Worm (Caenorhabditis elegans) whole organism, young adult: ENCODE data around the gene K04A8.19.
A peak's percentile ranks its signal among the peaks of the same experiment; 100 is the strongest.

Source experiments
- B0019.2 ChIP-seq: fragments of 200-800 bp; sonication (Bioruptor generic); conservative IDR thresholded peaks from 2 replicates; pipeline ENCODE4 v1.3.6; 2022; ENCODE audit warnings: missing genetic modification reagents, missing genetic modification characterization, missing compliant biosample characterization
- B0035.1 ChIP-seq: sonication (generic microtip); optimal IDR thresholded peaks from 2 replicates; lab custom pipeline; 2016; ENCODE audit warnings: missing genetic modification characterization, mild to moderate bottlenecking, missing compliant biosample characterization, missing genotype, missing genetic modification reagents
- B0336.3 ChIP-seq: fragments of 200-800 bp; sonication (Bioruptor generic); IDR thresholded peaks from 2 replicates; pipeline ENCODE4 v1.3.6; 2022; ENCODE audit warnings: missing genetic modification characterization, missing compliant biosample characterization
- C06A6.2 ChIP-seq: fragments of 200-800 bp; sonication (Bioruptor generic); conservative IDR thresholded peaks from 2 replicates; pipeline ENCODE4 v1.3.6; 2022; ENCODE audit warnings: missing genetic modification characterization, missing compliant biosample characterization
- F49E8.2 ChIP-seq: sonication (generic microtip); optimal IDR thresholded peaks from 3 replicates; lab custom pipeline; 2017; ENCODE audit warnings: missing genetic modification characterization, mild to moderate bottlenecking, missing compliant biosample characterization, antibody characterized with exemption, moderate library complexity; ENCODE audit not compliant: insufficient read depth
- F52B5.7 ChIP-seq: sonication (generic microtip); optimal IDR thresholded peaks from 2 replicates; lab custom pipeline; 2016; ENCODE audit warnings: mild to moderate bottlenecking, missing genetic modification characterization, missing compliant biosample characterization
- F55B11.4 ChIP-seq: sonication (generic microtip); optimal IDR thresholded peaks from 2 replicates; lab custom pipeline; 2016; ENCODE audit warnings: missing compliant biosample characterization, missing genetic modification characterization, borderline replicate concordance; ENCODE audit not compliant: insufficient read depth
- F57A8.1 ChIP-seq: fragments of 200-800 bp; sonication (Bioruptor generic); optimal IDR thresholded peaks from 2 replicates; lab custom pipeline; 2018; ENCODE audit warnings: mild to moderate bottlenecking, missing genetic modification characterization, moderate library complexity, missing compliant biosample characterization
- K11D2.4 ChIP-seq: fragments of 200-800 bp; sonication (Bioruptor generic); IDR thresholded peaks from 2 replicates; pipeline ENCODE4 v1.3.6; 2022; ENCODE audit warnings: missing genetic modification reagents, missing genetic modification characterization, missing compliant biosample characterization
- Y53G8AR.9 ChIP-seq: fragments of 200-800 bp; sonication (Bioruptor generic); conservative IDR thresholded peaks from 2 replicates; pipeline ENCODE4 v1.3.6; 2022; ENCODE audit warnings: missing genetic modification reagents, missing genetic modification characterization, missing compliant biosample characterization
- Y56A3A.18 ChIP-seq: fragments of 200-800 bp; sonication (Bioruptor generic); IDR thresholded peaks from 2 replicates; pipeline ENCODE4 v1.3.6; 2022; ENCODE audit warnings: missing genetic modification reagents, missing genetic modification characterization, missing compliant biosample characterization
- Y79H2A.3 ChIP-seq: fragments of 200-800 bp; sonication (Bioruptor generic); conservative IDR thresholded peaks from 2 replicates; pipeline ENCODE4 v1.3.6; 2022; ENCODE audit warnings: missing genetic modification reagents, missing genetic modification characterization, missing compliant biosample characterization
- Y95B8A.8 ChIP-seq: fragments of 200-800 bp; sonication (Bioruptor generic); IDR thresholded peaks from 2 replicates; pipeline ENCODE4 v1.3.6; 2022; ENCODE audit warnings: missing genetic modification reagents, missing genetic modification characterization, missing compliant biosample characterization
- akir-1 ChIP-seq: fragments of 200-800 bp; sonication (Bioruptor generic); optimal IDR thresholded peaks from 2 replicates; lab custom pipeline; 2018; ENCODE audit warnings: mild to moderate bottlenecking, missing genetic modification characterization, moderate library complexity, missing compliant biosample characterization
- aptf-3 ChIP-seq: fragments of 200-800 bp; sonication (Bioruptor generic); IDR thresholded peaks from 2 replicates; pipeline ENCODE4 v1.3.6; 2022; ENCODE audit warnings: missing genetic modification characterization, missing compliant biosample characterization
- atf-7 ChIP-seq: sonication (generic microtip); optimal IDR thresholded peaks from 2 replicates; lab custom pipeline; 2017; ENCODE audit warnings: mild to moderate bottlenecking, missing genetic modification characterization, missing compliant biosample characterization
- attf-5 ChIP-seq: fragments of 200-800 bp; sonication (Bioruptor generic); optimal IDR thresholded peaks from 2 replicates; lab custom pipeline; 2018; ENCODE audit warnings: mild to moderate bottlenecking, missing genetic modification characterization, missing compliant biosample characterization
- attf-6 ChIP-seq: fragments of 200-800 bp; sonication (Bioruptor generic); IDR thresholded peaks from 2 replicates; pipeline ENCODE4 v1.3.6; 2022; ENCODE audit warnings: missing genetic modification reagents, missing genetic modification characterization, missing compliant biosample characterization
- cebp-1 ChIP-seq, 2 experiments: fragments of 200-800 bp in 1 of 2; sonication (Bioruptor generic) in 1 of 2; sonication (generic microtip) in 1 of 2; IDR thresholded peaks in 1 of 2; optimal IDR thresholded peaks in 1 of 2; 2 replicates each; pipeline versions ENCODE4 v1.3.6 to Lab custom; 2017 to 2022; ENCODE audit warnings: missing compliant biosample characterization in 2 of 2, missing genetic modification characterization in 2 of 2, mild to moderate bottlenecking in 1 of 2, missing genetic modification reagents in 1 of 2, moderate library complexity in 1 of 2
- cebp-2 ChIP-seq: fragments of 200-800 bp; sonication (Bioruptor generic); IDR thresholded peaks from 2 replicates; pipeline ENCODE4 v1.3.6; 2022; ENCODE audit warnings: missing genetic modification characterization, missing compliant biosample characterization
- ceh-100 ChIP-seq: fragments of 200-800 bp; sonication (Bioruptor generic); IDR thresholded peaks from 2 replicates; pipeline ENCODE4 v1.3.6; 2022; ENCODE audit warnings: missing genetic modification reagents, missing genetic modification characterization, missing compliant biosample characterization
- ceh-79 ChIP-seq: sonication (generic microtip); optimal IDR thresholded peaks from 2 replicates; lab custom pipeline; 2017; ENCODE audit warnings: mild to moderate bottlenecking, missing genetic modification characterization, missing compliant biosample characterization
- ceh-91 ChIP-seq: fragments of 200-800 bp; sonication (Bioruptor generic); IDR thresholded peaks from 2 replicates; pipeline ENCODE4 v1.3.6; 2022; ENCODE audit warnings: missing genetic modification reagents, missing genetic modification characterization, missing compliant biosample characterization
- chd-7 ChIP-seq: sonication (generic microtip); optimal IDR thresholded peaks from 2 replicates; lab custom pipeline; 2016; ENCODE audit warnings: mild to moderate bottlenecking, missing genetic modification characterization, moderate library complexity, missing compliant biosample characterization
- dpff-1 ChIP-seq: sonication (generic microtip); optimal IDR thresholded peaks from 2 replicates; lab custom pipeline; 2017; ENCODE audit warnings: mild to moderate bottlenecking, missing genetic modification characterization, missing compliant biosample characterization
- egl-18 ChIP-seq: fragments of 200-800 bp; sonication (Bioruptor generic); IDR thresholded peaks from 2 replicates; pipeline ENCODE4 v1.3.6; 2022; ENCODE audit warnings: missing genetic modification reagents, missing genetic modification characterization, missing compliant biosample characterization
- ekl-4 ChIP-seq: fragments of 200-800 bp; sonication (Bioruptor generic); IDR thresholded peaks from 2 replicates; pipeline ENCODE4 v1.3.6; 2022; ENCODE audit warnings: missing genetic modification reagents, missing genetic modification characterization, missing compliant biosample characterization
- ets-4 ChIP-seq: fragments of 200-800 bp; sonication (Bioruptor generic); optimal IDR thresholded peaks from 2 replicates; lab custom pipeline; 2018; ENCODE audit warnings: mild to moderate bottlenecking, missing genetic modification characterization, missing compliant biosample characterization
- hmg-20 ChIP-seq: fragments of 200-800 bp; sonication (Bioruptor generic); IDR thresholded peaks from 2 replicates; pipeline ENCODE4 v1.3.6; 2022; ENCODE audit warnings: missing genetic modification reagents, missing genetic modification characterization, missing compliant biosample characterization
- lag-1 ChIP-seq: fragments of 200-800 bp; sonication (Bioruptor generic); IDR thresholded peaks from 2 replicates; pipeline ENCODE4 v1.3.6; 2022; ENCODE audit warnings: missing genetic modification reagents, missing genetic modification characterization, missing compliant biosample characterization
- let-526 ChIP-seq: fragments of 200-800 bp; sonication (Bioruptor generic); IDR thresholded peaks from 2 replicates; pipeline ENCODE4 v1.3.6; 2022; ENCODE audit warnings: missing genetic modification reagents, missing genetic modification characterization, missing compliant biosample characterization
- lin-26 ChIP-seq: fragments of 200-800 bp; sonication (Bioruptor generic); IDR thresholded peaks from 2 replicates; pipeline ENCODE4 v1.3.6; 2022; ENCODE audit warnings: missing genetic modification reagents, missing genetic modification characterization, missing compliant biosample characterization
- lir-1 ChIP-seq: fragments of 200-800 bp; sonication (Bioruptor generic); conservative IDR thresholded peaks from 2 replicates; pipeline ENCODE4 v1.3.6; 2022; ENCODE audit warnings: missing genetic modification reagents, missing genetic modification characterization, missing compliant biosample characterization
- lsl-1 ChIP-seq: fragments of 200-800 bp; sonication (Bioruptor generic); optimal IDR thresholded peaks from 2 replicates; lab custom pipeline; 2018; ENCODE audit warnings: mild to moderate bottlenecking, missing genetic modification characterization, moderate library complexity, missing compliant biosample characterization
- lsy-27 ChIP-seq: sonication (generic microtip); optimal IDR thresholded peaks from 2 replicates; lab custom pipeline; 2017; ENCODE audit warnings: missing genetic modification characterization, mild to moderate bottlenecking, missing compliant biosample characterization, antibody characterized with exemption, missing genotype, borderline replicate concordance; ENCODE audit not compliant: insufficient read depth
- madf-3 ChIP-seq: fragments of 200-800 bp; sonication (Bioruptor generic); IDR thresholded peaks from 2 replicates; pipeline ENCODE4 v1.3.6; 2022; ENCODE audit warnings: missing genetic modification reagents, missing genetic modification characterization, missing compliant biosample characterization
- madf-8 ChIP-seq: fragments of 200-800 bp; sonication (Bioruptor generic); conservative IDR thresholded peaks from 2 replicates; pipeline ENCODE4 v1.3.6; 2022; ENCODE audit warnings: missing genetic modification reagents, missing genetic modification characterization, missing compliant biosample characterization
- mcd-1 ChIP-seq: fragments of 200-800 bp; sonication (Bioruptor generic); IDR thresholded peaks from 2 replicates; pipeline ENCODE4 v1.3.6; 2022; ENCODE audit warnings: missing genetic modification reagents, missing genetic modification characterization, missing compliant biosample characterization
- mxl-1 ChIP-seq: sonication (generic microtip); optimal IDR thresholded peaks from 2 replicates; lab custom pipeline; 2016; ENCODE audit warnings: missing genetic modification characterization, missing compliant biosample characterization
- nhr-120 ChIP-seq: fragments of 200-800 bp; sonication (Bioruptor generic); IDR thresholded peaks from 2 replicates; pipeline ENCODE4 v1.3.6; 2022; ENCODE audit warnings: missing genetic modification characterization, missing compliant biosample characterization
- pbrm-1 ChIP-seq: fragments of 200-800 bp; sonication (Bioruptor generic); IDR thresholded peaks from 2 replicates; pipeline ENCODE4 v1.3.6; 2022; ENCODE audit warnings: missing genetic modification reagents, missing genetic modification characterization, missing compliant biosample characterization
- pha-4 ChIP-seq: fragments of 150-350 bp; sonication (generic microtip); optimal IDR thresholded peaks from 2 replicates; lab custom pipeline; 2014; ENCODE audit warnings: missing biosample characterization, missing genetic modification reagents, missing genetic modification characterization
- sdz-38 ChIP-seq: sonication (generic microtip); optimal IDR thresholded peaks from 2 replicates; lab custom pipeline; 2016; ENCODE audit warnings: missing genotype, missing genetic modification characterization, missing compliant biosample characterization
- snpc-3.4 ChIP-seq: sonication (generic microtip); optimal IDR thresholded peaks from 2 replicates; lab custom pipeline; 2017; ENCODE audit warnings: missing genetic modification characterization, mild to moderate bottlenecking, missing compliant biosample characterization, antibody characterized with exemption, moderate library complexity, missing genotype, missing genetic modification reagents
- zfh-2 ChIP-seq: fragments of 200-800 bp; sonication (Bioruptor generic); conservative IDR thresholded peaks from 2 replicates; pipeline ENCODE4 v1.3.6; 2022; ENCODE audit warnings: missing genetic modification reagents, missing genetic modification characterization, missing compliant biosample characterization
- zim-3 ChIP-seq: sonication (generic microtip); optimal IDR thresholded peaks from 2 replicates; lab custom pipeline; 2017; ENCODE audit warnings: mild to moderate bottlenecking, missing genetic modification characterization, moderate library complexity, missing compliant biosample characterization
- ztf-18 ChIP-seq: sonication (generic microtip); optimal IDR thresholded peaks from 2 replicates; lab custom pipeline; 2016; ENCODE audit warnings: missing genotype, mild to moderate bottlenecking, missing genetic modification characterization, missing compliant biosample characterization
- ztf-22 ChIP-seq: fragments of 200-800 bp; sonication (Bioruptor generic); optimal IDR thresholded peaks from 2 replicates; lab custom pipeline; 2018; ENCODE audit warnings: mild to moderate bottlenecking, missing genetic modification characterization, moderate library complexity, missing compliant biosample characterization
- ztf-6 ChIP-seq: fragments of 200-800 bp; sonication (Bioruptor generic); IDR thresholded peaks from 2 replicates; pipeline ENCODE4 v1.3.6; 2022; ENCODE audit warnings: missing genetic modification reagents, missing genetic modification characterization, missing compliant biosample characterization

Gene K04A8.19

ce11 chrV:6541875-6542274 lies 12.3 kb downstream of the K04A8.19 start (continued):
- TF ChIP-seq cebp-2 (GFP tag; lab: Robert Waterston, UW) = no peak
- no peak for TF ChIP-seq snpc-3.4 (tag; lab: Kevin White, UChicago)
- no peak for TF ChIP-seq madf-3 (GFP tag; lab: Robert Waterston, UW)
- TF ChIP-seq ceh-100 (GFP tag; lab: Robert Waterston, UW) = no peak
- TF ChIP-seq ceh-91 = no peak
- no peak for TF ChIP-seq cebp-1 (GFP tag; IDR thresholded peaks at IDR 0.05; lab: Robert Waterston, UW)
- peak; percentile 15 for TF ChIP-seq cebp-1 (tag; optimal IDR thresholded peaks at IDR 0.05; lab: Kevin White, UChicago)
- no peak for TF ChIP-seq ztf-6 (GFP tag; lab: Robert Waterston, UW)
- no peak for TF ChIP-seq lsy-27
- TF ChIP-seq madf-8 (GFP tag; lab: Robert Waterston, UW) = no peak
- no peak for TF ChIP-seq attf-5 (GFP tag; lab: Kevin White, UChicago)
- TF ChIP-seq Y79H2A.3 (GFP tag; lab: Robert Waterston, UW) = no peak
- TF ChIP-seq F49E8.2 = no peak
- TF ChIP-seq let-526 (GFP tag; lab: Robert Waterston, UW) = no peak
- TF ChIP-seq F52B5.7 = no peak
- no peak for TF ChIP-seq pbrm-1
- no peak for TF ChIP-seq zim-3
- TF ChIP-seq ztf-22 (GFP tag; lab: Kevin White, UChicago) = no peak
- TF ChIP-seq F55B11.4 (tag; lab: Kevin White, UChicago) = no peak
- TF ChIP-seq ceh-79 = no peak
- no peak for TF ChIP-seq egl-18 (GFP tag; lab: Robert Waterston, UW)
- no peak for TF ChIP-seq chd-7 (tag; lab: Kevin White, UChicago)
- TF ChIP-seq attf-6 (GFP tag; lab: Robert Waterston, UW) = no peak
- TF ChIP-seq dpff-1 (tag; lab: Kevin White, UChicago) = no peak
- TF ChIP-seq sdz-38 (tag; lab: Kevin White, UChicago) = no peak
- TF ChIP-seq hmg-20 (GFP tag; lab: Robert Waterston, UW) = no peak
- no peak for TF ChIP-seq B0019.2 (GFP tag; lab: Robert Waterston, UW)
- no peak for TF ChIP-seq aptf-3 (GFP tag; lab: Robert Waterston, UW)
- no peak for TF ChIP-seq B0336.3 (GFP tag; lab: Robert Waterston, UW)
- no peak for TF ChIP-seq pha-4 (tag; lab: Kevin White, UChicago)
- peak; percentile 85 for TF ChIP-seq zfh-2
- TF ChIP-seq B0035.1 (tag; lab: Kevin White, UChicago) = no peak
- peak; percentile 0 for TF ChIP-seq atf-7 (tag; lab: Kevin White, UChicago)
- TF ChIP-seq mxl-1 (tag; lab: Kevin White, UChicago) = no peak
- no peak for TF ChIP-seq C06A6.2
- no peak for TF ChIP-seq ets-4 (GFP tag; lab: Kevin White, UChicago)
- TF ChIP-seq Y95B8A.8 (GFP tag; lab: Robert Waterston, UW) = no peak
- TF ChIP-seq lin-26 (GFP tag; lab: Robert Waterston, UW) = peak; percentile 26; the same call in 1 of the 2 replicates
- no peak for TF ChIP-seq nhr-120 (GFP tag; lab: Robert Waterston, UW)
- TF ChIP-seq ekl-4 (GFP tag; lab: Robert Waterston, UW) = no peak
- TF ChIP-seq mcd-1 (GFP tag; lab: Robert Waterston, UW) = 0 out of 2 replicates have a peak, but pooled peaks have one; percentile 31
- TF ChIP-seq Y56A3A.18 (GFP tag; lab: Robert Waterston, UW) = no peak
- TF ChIP-seq lsl-1 = no peak
- no peak for TF ChIP-seq K11D2.4
- no peak for TF ChIP-seq F57A8.1
- TF ChIP-seq Y53G8AR.9 = no peak
- no peak for TF ChIP-seq akir-1 (GFP tag; lab: Kevin White, UChicago)
- no peak for TF ChIP-seq ztf-18
- no peak for TF ChIP-seq lag-1 (GFP tag; lab: Robert Waterston, UW)
- TF ChIP-seq lir-1 (GFP tag; lab: Robert Waterston, UW) = no peak
